Worm (Caenorhabditis elegans): ENCODE measurements around the gene ddi-1.

The ddi-1 gene

ce11 chrIV:6548609-6549008 is 25.9 kb downstream of the ddi-1 start, which contains the start of gene fan-1:
TSS of gene fan-1 (plus strand) at chrIV:6548686.
- TF ChIP-seq sem-4 (tag; optimal IDR thresholded peaks at IDR 0.05) (peak; percentile 20), ztf-4 (tag; optimal IDR thresholded peaks at IDR 0.05) (no peak), dmd-4 (tag; optimal IDR thresholded peaks at IDR 0.05) (no peak), nhr-23 (tag; optimal IDR thresholded peaks at IDR 0.05) (no peak), crh-2 (tag; optimal IDR thresholded peaks at IDR 0.05) (peak; percentile 30), skn-1 (tag; optimal IDR thresholded peaks at IDR 0.05) (no peak), C34F6.9 (tag; optimal IDR thresholded peaks at IDR 0.05) (peak; percentile 70), elt-3 (tag; optimal IDR thresholded peaks at IDR 0.05) (no peak), sma-3 (GFP tag; optimal IDR thresholded peaks at IDR 0.05) (peak; percentile 39), ztf-11 (tag; optimal IDR thresholded peaks at IDR 0.05) (no peak), ama-1 (optimal IDR thresholded peaks at IDR 0.05) (no peak), peb-1 (tag; optimal IDR thresholded peaks at IDR 0.05) (no peak), ztf-1 (GFP tag; conservative IDR thresholded peaks at IDR 0.05) (no peak), lsy-2 (tag; optimal IDR thresholded peaks at IDR 0.05) (peak; percentile 43 to 80), elt-1 (tag; optimal IDR thresholded peaks at IDR 0.05) (no peak), R02D3.7 (tag; optimal IDR thresholded peaks at IDR 0.05) (no peak), mbf-1 (tag; optimal IDR thresholded peaks at IDR 0.05) (no peak), lin-13 (GFP tag; optimal IDR thresholded peaks at IDR 0.05) (peak; percentile 69), unc-62 (GFP tag; optimal IDR thresholded peaks at IDR 0.05) (no peak), nhr-21 (tag; optimal IDR thresholded peaks at IDR 0.05) (peak; percentile 23), fos-1 (tag; optimal IDR thresholded peaks at IDR 0.05) (peak; percentile 23), ZK546.5 (tag; optimal IDR thresholded peaks at IDR 0.05) (no peak), nhr-12 (tag; optimal IDR thresholded peaks at IDR 0.05) (no peak), snpc-4 (tag; optimal IDR thresholded peaks at IDR 0.05) (peak; percentile 5), mdl-1 (tag; optimal IDR thresholded peaks at IDR 0.05) (no peak), aly-2 (tag; optimal IDR thresholded peaks at IDR 0.05) (no peak), F13H6.1 (tag; optimal IDR thresholded peaks at IDR 0.05) (peak; percentile 38), nhr-77 (tag; optimal IDR thresholded peaks at IDR 0.05) (no peak), gmeb-1 (tag; optimal IDR thresholded peaks at IDR 0.05) (peak; percentile 97), nhr-6 (tag; optimal IDR thresholded peaks at IDR 0.05) (no peak), lin-11 (tag; optimal IDR thresholded peaks at IDR 0.05) (no peak), zag-1 (tag; optimal IDR thresholded peaks at IDR 0.05) (no peak), mab-5 (tag; optimal IDR thresholded peaks at IDR 0.05) (no peak), unc-39 (tag; optimal IDR thresholded peaks at IDR 0.05) (no peak), ceh-16 (tag; optimal IDR thresholded peaks at IDR 0.05) (no peak), Y55F3AM.14 (GFP tag; optimal IDR thresholded peaks at IDR 0.05) (no peak), egl-27 (tag; optimal IDR thresholded peaks at IDR 0.05) (no peak), nhr-129 (tag; optimal IDR thresholded peaks at IDR 0.05) (peak; percentile 56), sma-9 (GFP tag; optimal IDR thresholded peaks at IDR 0.05) (peak; percentile 72), sma-9 (tag; optimal IDR thresholded peaks at IDR 0.05) (no peak), ceh-82 (tag; optimal IDR thresholded peaks at IDR 0.05) (no peak), nhr-11 (tag; optimal IDR thresholded peaks at IDR 0.05) (no peak), nhr-25 (tag; optimal IDR thresholded peaks at IDR 0.05) (peak; percentile 9), lin-39 (tag; optimal IDR thresholded peaks at IDR 0.05) (no peak), unc-55 (GFP tag; optimal IDR thresholded peaks at IDR 0.05) (peak; percentile 93), blmp-1 (tag; optimal IDR thresholded peaks at IDR 0.05; ENCODE audit: insufficient read depth) (no peak), alr-1 (tag; optimal IDR thresholded peaks at IDR 0.05) (no peak), nhr-10 (tag; optimal IDR thresholded peaks at IDR 0.05) (no peak), nhr-237 (tag; optimal IDR thresholded peaks at IDR 0.05) (no peak)
